Worm (Caenorhabditis elegans): Measurements from ENCODE around the gene hum-8.

Gene hum-8

ce11 chrIV:385150-385937 is 55.0 kb downstream of the hum-8 start, which contains the start of gene rps-24 (continued):
- TF ChIP-seq ces-1 (GFP tag; optimal IDR thresholded peaks at IDR 0.05) = peak; percentile 31
- peak; percentile 89 for TF ChIP-seq tag-97 (GFP tag; IDR thresholded peaks at IDR 0.05)
- TF ChIP-seq mdt-29 (GFP tag; IDR thresholded peaks at IDR 0.05) = peak; percentile 92
- TF ChIP-seq mes-2 (tag; optimal IDR thresholded peaks at IDR 0.05; ENCODE audit: poor library complexity, severe bottlenecking) = peak; percentile 98
- TF ChIP-seq nhr-42 (GFP tag; IDR thresholded peaks at IDR 0.05) = peak; percentile 92
- peak; percentile 77; the same call in 1 of the 2 replicates for TF ChIP-seq saeg-2 (GFP tag; IDR thresholded peaks at IDR 0.05)
- TF ChIP-seq lin-29 (GFP tag; IDR thresholded peaks at IDR 0.05) = peak; percentile 70; the same call in 1 of the 2 replicates
- TF ChIP-seq daf-16 (GFP tag; optimal IDR thresholded peaks at IDR 0.05) = peak in 1 of 2 experiments; percentile 29
- peak; percentile 43 for TF ChIP-seq daf-16 (tag; optimal IDR thresholded peaks at IDR 0.05)
- peak; percentile 47 for TF ChIP-seq spr-3 (GFP tag; optimal IDR thresholded peaks at IDR 0.05)
- peak; percentile 69 for TF ChIP-seq nhr-6 (tag; optimal IDR thresholded peaks at IDR 0.05)
- TF ChIP-seq nhr-48 (tag; optimal IDR thresholded peaks at IDR 0.05) = peak; percentile 61
- peak; percentile 97 for TF ChIP-seq ctbp-1 (GFP tag; IDR thresholded peaks at IDR 0.05)
- 0 out of 2 replicates have a peak, but pooled peaks have one; percentile 9 for TF ChIP-seq F44E2.7 (GFP tag; IDR thresholded peaks at IDR 0.05)
- TF ChIP-seq pha-4 (GFP tag; IDR thresholded peaks at IDR 0.05) = peak; percentile 92
- TF ChIP-seq pha-4 (tag; optimal IDR thresholded peaks at IDR 0.05) = peak; percentile 38
- peak; percentile 19 for TF ChIP-seq nhr-237 (tag; optimal IDR thresholded peaks at IDR 0.05)
- TF ChIP-seq hmg-1.1 (GFP tag; IDR thresholded peaks at IDR 0.05) = peak; percentile 97
- TF ChIP-seq R02D3.7 (tag; optimal IDR thresholded peaks at IDR 0.05) = peak; percentile 94
- peak; percentile 88 for TF ChIP-seq nhr-11 (tag; optimal IDR thresholded peaks at IDR 0.05)
- TF ChIP-seq ceh-20 (GFP tag; IDR thresholded peaks at IDR 0.05) = peak; percentile 97
- peak; percentile 94 for TF ChIP-seq T26A8.4 (GFP tag; IDR thresholded peaks at IDR 0.05)
- peak; percentile 95 for TF ChIP-seq zfp-3 (GFP tag; conservative IDR thresholded peaks at IDR 0.05)
- peak; percentile 91 for TF ChIP-seq Y48G9A.11 (GFP tag; IDR thresholded peaks at IDR 0.05)
- peak; percentile 94 for TF ChIP-seq nhr-77 (tag; optimal IDR thresholded peaks at IDR 0.05)
- peak; percentile 31 to 38 for TF ChIP-seq mdl-1 (tag; optimal IDR thresholded peaks at IDR 0.05)
- peak; percentile 88 for TF ChIP-seq F37D6.2 (tag; optimal IDR thresholded peaks at IDR 0.05)
- TF ChIP-seq set-16 (GFP tag; IDR thresholded peaks at IDR 0.05) = peak; percentile 60; the same call in 1 of the 2 replicates
- TF ChIP-seq hif-1 (tag; optimal IDR thresholded peaks at IDR 0.05) = peak in 1 of 2 experiments; percentile 94
- TF ChIP-seq spr-1 (tag; optimal IDR thresholded peaks at IDR 0.05) = peak; percentile 81
- TF ChIP-seq zip-2 (tag; optimal IDR thresholded peaks at IDR 0.05) = peak; percentile 7
- peak; percentile 78 for TF ChIP-seq zfp-2 (tag; optimal IDR thresholded peaks at IDR 0.05)
- TF ChIP-seq lir-3 (tag; optimal IDR thresholded peaks at IDR 0.05) = peak; percentile 23

- TF ChIP-seq T20F7.1 (GFP tag; optimal IDR thresholded peaks at IDR 0.05) = peak; percentile 29
- TF ChIP-seq daf-16 (GFP tag; optimal IDR thresholded peaks at IDR 0.05) = no peak
- peak; percentile 88 for TF ChIP-seq daf-16 (tag; optimal IDR thresholded peaks at IDR 0.05)
- no peak for TF ChIP-seq lin-1 (GFP tag; IDR thresholded peaks at IDR 0.05)
- TF ChIP-seq nhr-28 (tag; optimal IDR thresholded peaks at IDR 0.05) = peak; percentile 83
- TF ChIP-seq mxl-2 (GFP tag; conservative IDR thresholded peaks at IDR 0.05) = no peak
- peak; percentile 46; the same call in 1 of the 2 replicates for TF ChIP-seq dmd-6 (GFP tag; IDR thresholded peaks at IDR 0.05)
- TF ChIP-seq lsy-2 (tag; optimal IDR thresholded peaks at IDR 0.05) = peak in 1 of 2 experiments; percentile 2
- peak; percentile 63 for TF ChIP-seq pqm-1 (tag; optimal IDR thresholded peaks at IDR 0.05)
- peak; percentile 66; the same call in 1 of the 2 replicates for TF ChIP-seq php-3 (GFP tag; IDR thresholded peaks at IDR 0.05)
- TF ChIP-seq hlh-11 (tag; optimal IDR thresholded peaks at IDR 0.05) = peak; percentile 36
- peak; percentile 68 for TF ChIP-seq nhr-77 (tag; optimal IDR thresholded peaks at IDR 0.05)
- TF ChIP-seq ztf-7 (tag; optimal IDR thresholded peaks at IDR 0.05) = no peak
- TF ChIP-seq dve-1 (tag; optimal IDR thresholded peaks at IDR 0.05; ENCODE audit: insufficient read depth) = peak; percentile 47
Measured at ce11 chrIV:383135-383731, 57.1 kb downstream of the hum-8 start, which contains the start of gene spl-1. spl-1 (minus strand) TSS chrIV:383185.
